In the genomic region with DNA sequence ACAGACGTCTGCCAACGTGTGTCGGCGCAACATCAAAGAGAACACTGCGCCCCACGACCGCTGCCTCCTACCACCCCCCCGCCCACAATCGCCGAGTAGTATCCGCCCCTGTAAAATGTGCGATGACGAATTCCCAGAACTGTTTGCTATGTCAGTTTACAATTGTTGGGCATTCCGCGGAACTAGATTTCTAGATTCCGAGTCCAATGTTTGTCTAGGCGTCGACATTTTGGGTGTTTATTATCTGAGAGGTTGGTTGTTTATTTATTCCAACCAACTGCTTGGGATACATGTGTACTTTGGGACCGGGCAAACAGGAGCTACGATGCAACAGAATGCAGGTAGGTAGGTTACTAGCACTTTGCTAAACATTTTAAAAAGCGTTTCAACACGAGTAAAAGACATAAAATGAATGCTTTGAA, we compare ENCODE assay signal across 1 fruit fly cellular context.
TF ChIP-seq lines count a peak whose summit lies in the region.

No protein-coding gene starts in this region.

TF ChIP-seq in whole organism, embryonic, 481 proteins besides CTCF, POLR2A, EP300 and RAD21 (continued from another document):
- TF ChIP-seq tll (GFP tag; optimal IDR thresholded peaks at IDR 0.05; lab: Kevin White, UChicago): peak in 1 of 2 experiments; percentile 91
- TF ChIP-seq Kr (GFP tag; optimal IDR thresholded peaks at IDR 0.05; lab: Kevin White, UChicago): peak; percentile 94
- TF ChIP-seq caup (GFP tag; optimal IDR thresholded peaks at IDR 0.05; lab: Kevin White, UChicago; ENCODE audit: severe bottlenecking): peak; percentile 8
- no peak for TF ChIP-seq mam (GFP tag; optimal IDR thresholded peaks at IDR 0.05; lab: Kevin White, UChicago)
- peak; percentile 85 for TF ChIP-seq CG6813 (GFP tag; optimal IDR thresholded peaks at IDR 0.05; lab: Kevin White, UChicago)
- no peak for TF ChIP-seq zfh2 (GFP tag; optimal IDR thresholded peaks at IDR 0.05; lab: Kevin White, UChicago)
- no peak for TF ChIP-seq br (optimal IDR thresholded peaks at IDR 0.05; lab: Kevin White, UChicago)
- TF ChIP-seq CG6854 (GFP tag; optimal IDR thresholded peaks at IDR 0.05; lab: Kevin White, UChicago): no peak
- peak; percentile 36 for TF ChIP-seq CG10462 (GFP tag; optimal IDR thresholded peaks at IDR 0.05; lab: Kevin White, UChicago)
- TF ChIP-seq CG10431 (GFP tag; optimal IDR thresholded peaks at IDR 0.05; lab: Kevin White, UChicago): peak; percentile 14
- TF ChIP-seq CG2678 (tag; optimal IDR thresholded peaks at IDR 0.05; lab: Kevin White, UChicago): peak; percentile 51
- no peak for TF ChIP-seq bowl (GFP tag; IDR thresholded peaks at IDR 0.05; lab: Robert Waterston, UW)
- TF ChIP-seq CG4328 (GFP tag; optimal IDR thresholded peaks at IDR 0.05; lab: Kevin White, UChicago): peak; percentile 29
- peak; percentile 12; the same call in 1 of the 2 replicates for TF ChIP-seq sim (GFP tag; IDR thresholded peaks at IDR 0.05; lab: Robert Waterston, UW)
- no peak for TF ChIP-seq CG13894 (tag; optimal IDR thresholded peaks at IDR 0.05; lab: Kevin White, UChicago)
- peak; percentile 67 for TF ChIP-seq CG6254 (GFP tag; optimal IDR thresholded peaks at IDR 0.05; lab: Kevin White, UChicago)
- no peak for TF ChIP-seq Doc3 (GFP tag; IDR thresholded peaks at IDR 0.05; lab: Robert Waterston, UW; ENCODE audit: partially characterized antibody)
- TF ChIP-seq CG4360 (GFP tag; IDR thresholded peaks at IDR 0.05; lab: Robert Waterston, UW): peak; percentile 68
- no peak for TF ChIP-seq CG12071 (GFP tag; optimal IDR thresholded peaks at IDR 0.05; lab: Kevin White, UChicago)
- peak; percentile 52 for TF ChIP-seq CG1602 (GFP tag; optimal IDR thresholded peaks at IDR 0.05; lab: Kevin White, UChicago)
- TF ChIP-seq ac (GFP tag; optimal IDR thresholded peaks at IDR 0.05; lab: Kevin White, UChicago): peak; percentile 93
- TF ChIP-seq CG11093 (GFP tag; IDR thresholded peaks at IDR 0.05; lab: Robert Waterston, UW): 0 out of 3 replicates have a peak, but pooled peaks have one; percentile 8
- TF ChIP-seq cas (GFP tag; IDR thresholded peaks at IDR 0.05; lab: Robert Waterston, UW): no peak
- TF ChIP-seq grau (tag; optimal IDR thresholded peaks at IDR 0.05; lab: Kevin White, UChicago): peak; percentile 23
- TF ChIP-seq CG12744 (GFP tag; optimal IDR thresholded peaks at IDR 0.05; lab: Kevin White, UChicago): peak; percentile 58
- peak; percentile 86 for TF ChIP-seq Med (GFP tag; lab: Kevin White, UChicago)
- TF ChIP-seq dpn (GFP tag; optimal IDR thresholded peaks at IDR 0.05; lab: Kevin White, UChicago): peak in 1 of 2 experiments; percentile 16
- no peak for TF ChIP-seq GATAe (GFP tag; conservative IDR thresholded peaks at IDR 0.05; lab: Robert Waterston, UW)
- TF ChIP-seq klu (GFP tag; IDR thresholded peaks at IDR 0.05; lab: Robert Waterston, UW): no peak
- TF ChIP-seq CG17328 (GFP tag; IDR thresholded peaks at IDR 0.05; lab: Robert Waterston, UW): peak; percentile 60; the same call in 1 of the 2 replicates
- no peak for TF ChIP-seq CG42726 (GFP tag; IDR thresholded peaks at IDR 0.05; lab: Robert Waterston, UW; ENCODE audit: partially characterized antibody)
- peak; percentile 40 for TF ChIP-seq CG12942 (GFP tag; optimal IDR thresholded peaks at IDR 0.05; lab: Kevin White, UChicago)
- no peak for TF ChIP-seq emc (GFP tag; optimal IDR thresholded peaks at IDR 0.05; lab: Kevin White, UChicago)
- TF ChIP-seq shn (GFP tag; optimal IDR thresholded peaks at IDR 0.05; lab: Kevin White, UChicago): peak; percentile 2
- TF ChIP-seq Nf-YA (GFP tag; IDR thresholded peaks at IDR 0.05; lab: Robert Waterston, UW): no peak
- no peak for TF ChIP-seq ham (GFP tag; IDR thresholded peaks at IDR 0.05; lab: Robert Waterston, UW)
- TF ChIP-seq CG32532 (GFP tag; IDR thresholded peaks at IDR 0.05; lab: Robert Waterston, UW): no peak
- TF ChIP-seq CG9609 (GFP tag; optimal IDR thresholded peaks at IDR 0.05; lab: Kevin White, UChicago): peak; percentile 24
- no peak for TF ChIP-seq NK7.1 (GFP tag; optimal IDR thresholded peaks at IDR 0.05; lab: Kevin White, UChicago)
- peak; percentile 43 for TF ChIP-seq CG5180 (GFP tag; optimal IDR thresholded peaks at IDR 0.05; lab: Kevin White, UChicago)
- peak; percentile 58 for TF ChIP-seq CG2712 (tag; optimal IDR thresholded peaks at IDR 0.05; lab: Kevin White, UChicago)
- peak; percentile 39 for TF ChIP-seq CG12769 (tag; optimal IDR thresholded peaks at IDR 0.05; lab: Kevin White, UChicago)
- TF ChIP-seq CG6689 (GFP tag; IDR thresholded peaks at IDR 0.05; lab: Robert Waterston, UW): peak; percentile 22; the same call in 1 of the 2 replicates
- peak; percentile 5 for TF ChIP-seq CG4424 (GFP tag; optimal IDR thresholded peaks at IDR 0.05; lab: Kevin White, UChicago)
- peak; percentile 24 for TF ChIP-seq Hr3 (GFP tag; optimal IDR thresholded peaks at IDR 0.05; lab: Kevin White, UChicago)
- peak; percentile 30 for TF ChIP-seq CG8089 (GFP tag; optimal IDR thresholded peaks at IDR 0.05; lab: Kevin White, UChicago)
- no peak for TF ChIP-seq Dfd (GFP tag; optimal IDR thresholded peaks at IDR 0.05; lab: Kevin White, UChicago)
- TF ChIP-seq CG18764 (GFP tag; optimal IDR thresholded peaks at IDR 0.05; lab: Kevin White, UChicago): peak; percentile 61
- no peak for TF ChIP-seq CG9437 (GFP tag; optimal IDR thresholded peaks at IDR 0.05; lab: Kevin White, UChicago)
- TF ChIP-seq Sin3A (optimal IDR thresholded peaks at IDR 0.05; lab: Kevin White, UChicago): no peak
- no peak for TF ChIP-seq Ssrp (tag; optimal IDR thresholded peaks at IDR 0.05; lab: Kevin White, UChicago)
- TF ChIP-seq chif (GFP tag; optimal IDR thresholded peaks at IDR 0.05; lab: Kevin White, UChicago): peak; percentile 56 to 68
- TF ChIP-seq CG1024 (GFP tag; IDR thresholded peaks at IDR 0.05; lab: Robert Waterston, UW): peak; percentile 42; the same call in 1 of the 2 replicates
- peak; percentile 21 for TF ChIP-seq Antp (GFP tag; optimal IDR thresholded peaks at IDR 0.05; lab: Kevin White, UChicago)
